Fruit fly (Drosophila melanogaster) whole organism, embryonic: Measurements from ENCODE around the gene RabX5.

ENCODE experiments used
- Awh ChIP-seq: fragments of 200-800 bp; sonication (Bioruptor generic); IDR thresholded peaks from 2 replicates; pipeline ENCODE4, ENCODE4 v1.3.6; 2022; ENCODE audit warnings: missing biosample characterization, missing genetic modification characterization
- CG1024 ChIP-seq: fragments of 200-800 bp; sonication (Bioruptor generic); IDR thresholded peaks from 2 replicates; pipeline ENCODE4 v1.3.6; 2022; ENCODE audit warnings: missing biosample characterization, missing genetic modification characterization
- CG10321 ChIP-seq: fragments of 200-800 bp; sonication (Bioruptor generic); IDR thresholded peaks from 2 replicates; pipeline ENCODE4 v1.3.6; 2022; ENCODE audit warnings: missing biosample characterization, missing genetic modification characterization
- CG10462 ChIP-seq: fragments of 200-800 bp; sonication (Bioruptor generic); optimal IDR thresholded peaks from 2 replicates; lab custom pipeline; 2016; ENCODE audit warnings: missing biosample characterization, missing genetic modification characterization
- CG11093 ChIP-seq: fragments of 200-800 bp; sonication (Bioruptor generic); IDR thresholded peaks from 3 replicates; pipeline ENCODE4 v1.3.6; 2022; ENCODE audit warnings: missing biosample characterization, missing genetic modification characterization
- CG11398 ChIP-seq: fragments of 200-800 bp; sonication (Bioruptor generic); optimal IDR thresholded peaks from 2 replicates; lab custom pipeline; 2016; ENCODE audit warnings: missing biosample characterization, missing genetic modification characterization
- CG12219 ChIP-seq: fragments of 200-800 bp; sonication (Bioruptor generic); optimal IDR thresholded peaks from 3 replicates; lab custom pipeline; 2018; ENCODE audit warnings: missing biosample characterization, mild to moderate bottlenecking, missing genetic modification characterization
- CG1233 ChIP-seq: fragments of 200-800 bp; sonication (Bioruptor generic); optimal IDR thresholded peaks from 4 replicates; lab custom pipeline; 2018; ENCODE audit warnings: missing biosample characterization, mild to moderate bottlenecking, missing genetic modification characterization
- CG14965 ChIP-seq: fragments of 200-800 bp; sonication (Bioruptor generic); optimal IDR thresholded peaks from 2 replicates; lab custom pipeline; 2016; ENCODE audit warnings: missing biosample characterization, missing genetic modification characterization, borderline replicate concordance
- CG15269 ChIP-seq: fragments of 200-800 bp; sonication (Bioruptor generic); optimal IDR thresholded peaks from 2 replicates; lab custom pipeline; 2018; ENCODE audit warnings: missing biosample characterization, mild to moderate bottlenecking, missing genetic modification characterization, moderate library complexity
- CG17612 ChIP-seq: fragments of 200-800 bp; sonication (Bioruptor generic); IDR thresholded peaks from 2 replicates; pipeline ENCODE4 v1.3.6; 2022; ENCODE audit warnings: missing biosample characterization, missing genetic modification characterization
- CG1832 ChIP-seq: fragments of 200-800 bp; sonication (Bioruptor generic); optimal IDR thresholded peaks from 2 replicates; lab custom pipeline; 2017; ENCODE audit warnings: missing biosample characterization, mild to moderate bottlenecking, missing genetic modification characterization, inconsistent platforms
- CG2120 ChIP-seq: fragments of 200-800 bp; sonication (Bioruptor generic); optimal IDR thresholded peaks from 3 replicates; lab custom pipeline; 2016; ENCODE audit warnings: missing biosample characterization, missing genetic modification characterization
- CG32772 ChIP-seq: fragments of 200-800 bp; sonication (Bioruptor generic); IDR thresholded peaks from 2 replicates; pipeline ENCODE4 v1.3.6; 2022; ENCODE audit warnings: missing biosample characterization, missing genetic modification characterization
- CG3838 ChIP-seq: fragments of 200-800 bp; sonication (Bioruptor generic); optimal IDR thresholded peaks from 3 replicates; lab custom pipeline; 2016; ENCODE audit warnings: missing biosample characterization, missing genetic modification characterization
- CG42726 ChIP-seq: fragments of 200-800 bp; sonication (Bioruptor generic); IDR thresholded peaks from 2 replicates; pipeline ENCODE4 v1.3.6; 2022; ENCODE audit warnings: missing biosample characterization, missing genetic modification characterization; ENCODE audit not compliant: partially characterized antibody
- CG4360 ChIP-seq: fragments of 200-800 bp; sonication (Bioruptor generic); IDR thresholded peaks from 2 replicates; pipeline ENCODE4 v1.3.6; 2022; ENCODE audit warnings: missing biosample characterization, missing genetic modification characterization
- CG6765 ChIP-seq: fragments of 200-800 bp; sonication (Bioruptor generic); optimal IDR thresholded peaks from 3 replicates; lab custom pipeline; 2017; ENCODE audit warnings: missing biosample characterization, mild to moderate bottlenecking, missing genetic modification characterization
- CG7372 ChIP-seq: fragments of 200-800 bp; sonication (Bioruptor generic); IDR thresholded peaks from 2 replicates; pipeline ENCODE4 v1.3.6; 2022; ENCODE audit warnings: missing biosample characterization, missing genetic modification characterization
- CG7987 ChIP-seq: fragments of 200-800 bp; sonication (Bioruptor generic); optimal IDR thresholded peaks from 2 replicates; lab custom pipeline; 2018; ENCODE audit warnings: missing biosample characterization, mild to moderate bottlenecking, missing genetic modification characterization, moderate library complexity
- CG8359 ChIP-seq: fragments of 200-800 bp; sonication (Bioruptor generic); optimal IDR thresholded peaks from 2 replicates; lab custom pipeline; 2017; ENCODE audit warnings: missing biosample characterization, mild to moderate bottlenecking, missing genetic modification characterization, borderline replicate concordance
- CG9437 ChIP-seq: fragments of 200-800 bp; sonication (Bioruptor generic); optimal IDR thresholded peaks from 2 replicates; lab custom pipeline; 2018; ENCODE audit warnings: missing biosample characterization, mild to moderate bottlenecking, missing genetic modification characterization
- CG9797 ChIP-seq: fragments of 200-800 bp; sonication (Bioruptor generic); optimal IDR thresholded peaks from 3 replicates; lab custom pipeline; 2018; ENCODE audit warnings: missing biosample characterization, mild to moderate bottlenecking, missing genetic modification characterization
- CG9876 ChIP-seq: fragments of 200-800 bp; sonication (Bioruptor generic); optimal IDR thresholded peaks from 2 replicates; lab custom pipeline; 2016; ENCODE audit warnings: missing biosample characterization, missing genetic modification characterization
- Fer1 ChIP-seq: fragments of 200-800 bp; sonication (Bioruptor generic); optimal IDR thresholded peaks from 2 replicates; lab custom pipeline; 2017; ENCODE audit warnings: missing biosample characterization, mild to moderate bottlenecking, missing genetic modification characterization
- Hsf ChIP-seq: fragments of 200-800 bp; sonication (Bioruptor generic); optimal IDR thresholded peaks from 3 replicates; lab custom pipeline; 2016; ENCODE audit warnings: missing biosample characterization, missing genetic modification characterization
- MBD-R2 ChIP-seq: fragments of 200-800 bp; sonication (Bioruptor generic); IDR thresholded peaks from 2 replicates; pipeline ENCODE4 v1.3.6; 2022; ENCODE audit warnings: missing biosample characterization, missing genetic modification characterization
- TFAM ChIP-seq: fragments of 200-800 bp; sonication (Bioruptor generic); optimal IDR thresholded peaks from 2 replicates; lab custom pipeline; 2017; ENCODE audit warnings: missing biosample characterization, missing genetic modification characterization, inconsistent platforms
- ara ChIP-seq: fragments of 200-800 bp; sonication (Bioruptor generic); IDR thresholded peaks from 2 replicates; pipeline ENCODE4 v1.3.6; 2022; ENCODE audit warnings: missing biosample characterization, missing genetic modification characterization
- crc ChIP-seq: fragments of 200-800 bp; sonication (Bioruptor generic); optimal IDR thresholded peaks from 2 replicates; lab custom pipeline; 2016; ENCODE audit warnings: missing biosample characterization, missing genetic modification characterization
- dmrt11E ChIP-seq: fragments of 200-800 bp; sonication (Bioruptor generic); optimal IDR thresholded peaks from 3 replicates; lab custom pipeline; 2018; ENCODE audit warnings: missing biosample characterization, mild to moderate bottlenecking, missing genetic modification characterization, moderate library complexity
- eve ChIP-seq, 2 experiments: fragments of >200 bp; optimal IDR thresholded peaks; 2 replicates each; lab custom pipeline; 2017; ENCODE audit warnings: missing biosample characterization in 2 of 2, missing genetic modification characterization in 2 of 2
- gem ChIP-seq: fragments of 200-800 bp; sonication (Bioruptor generic); optimal IDR thresholded peaks from 2 replicates; lab custom pipeline; 2019; ENCODE audit warnings: missing biosample characterization, mild to moderate bottlenecking, missing genetic modification characterization, moderate library complexity
- gfzf ChIP-seq: fragments of 200-800 bp; sonication (Bioruptor generic); optimal IDR thresholded peaks from 2 replicates; lab custom pipeline; 2016; ENCODE audit warnings: missing biosample characterization, mild to moderate bottlenecking, missing genetic modification characterization, moderate library complexity
- inv ChIP-seq: fragments of 200-800 bp; sonication (Bioruptor generic); IDR thresholded peaks from 2 replicates; pipeline ENCODE4 v1.3.6; 2022; ENCODE audit warnings: missing biosample characterization, missing genetic modification characterization; ENCODE audit not compliant: partially characterized antibody
- mam ChIP-seq: fragments of 200-800 bp; sonication (Bioruptor generic); optimal IDR thresholded peaks from 3 replicates; lab custom pipeline; 2016; ENCODE audit warnings: missing biosample characterization, missing genetic modification characterization
- mld ChIP-seq: fragments of 200-800 bp; sonication (Bioruptor generic); IDR thresholded peaks from 3 replicates; pipeline ENCODE4 v1.3.6; 2022; ENCODE audit warnings: missing biosample characterization, missing genetic modification characterization; ENCODE audit not compliant: partially characterized antibody
- nmo ChIP-seq: fragments of 200-800 bp; sonication (Bioruptor generic); optimal IDR thresholded peaks from 2 replicates; lab custom pipeline; 2018; ENCODE audit warnings: missing biosample characterization, mild to moderate bottlenecking, missing genetic modification characterization, moderate library complexity
- otp ChIP-seq: fragments of 200-800 bp; sonication (Bioruptor generic); IDR thresholded peaks from 3 replicates; pipeline ENCODE4, ENCODE4 v1.3.6; 2022; ENCODE audit warnings: missing biosample characterization, missing genetic modification characterization
- ro ChIP-seq: fragments of 200-800 bp; sonication (Bioruptor generic); IDR thresholded peaks from 2 replicates; pipeline ENCODE4 v1.3.6; 2022; ENCODE audit warnings: missing biosample characterization, missing genetic modification characterization
- salm ChIP-seq: fragments of 200-800 bp; sonication (Bioruptor generic); optimal IDR thresholded peaks from 2 replicates; lab custom pipeline; 2018; ENCODE audit warnings: missing biosample characterization, mild to moderate bottlenecking, missing genetic modification characterization
- sd ChIP-seq: fragments of 200-800 bp; sonication (Bioruptor generic); optimal IDR thresholded peaks from 3 replicates; lab custom pipeline; 2018; ENCODE audit warnings: missing biosample characterization, mild to moderate bottlenecking, missing genetic modification characterization, moderate library complexity
- sens-2 ChIP-seq: fragments of 200-800 bp; sonication (Bioruptor generic); IDR thresholded peaks from 2 replicates; pipeline ENCODE4 v1.3.6; 2022; ENCODE audit warnings: missing biosample characterization, missing genetic modification characterization
- trh ChIP-seq: fragments of 200-800 bp; sonication (Bioruptor generic); optimal IDR thresholded peaks from 2 replicates; lab custom pipeline; 2016; ENCODE audit warnings: missing biosample characterization, missing genetic modification characterization
- twi ChIP-seq: fragments of 200-800 bp; optimal IDR thresholded peaks from 2 replicates; lab custom pipeline; 2019; ENCODE audit warnings: missing biosample characterization, mild to moderate bottlenecking, missing genetic modification characterization, moderate library complexity
- wek ChIP-seq: fragments of 200-800 bp; sonication (Bioruptor generic); optimal IDR thresholded peaks from 3 replicates; lab custom pipeline; 2018; ENCODE audit warnings: missing biosample characterization, mild to moderate bottlenecking, missing genetic modification characterization, moderate library complexity

Gene RabX5

dm6 chr3L:1647276-1647919, 22.5 kb downstream of the RabX5 start, which contains the start of the genes CG17249 and Bro (continued):
- TF ChIP-seq CG1233 (GFP tag; lab: Kevin White, UChicago) (no peak), twi (tag; lab: Kevin White, UChicago) (no peak)
- TF ChIP-seq, all 482 proteins: peak for 139

- TF ChIP-seq CG32772 (GFP tag; lab: Robert Waterston, UW), result peak; percentile 96
- peak; percentile 96 for TF ChIP-seq CG17612 (GFP tag; lab: Robert Waterston, UW)
- peak; percentile 81 for TF ChIP-seq CG11398 (GFP tag; lab: Kevin White, UChicago)
- TF ChIP-seq wek, result peak; percentile 70
- TF ChIP-seq eve (GFP tag; optimal IDR thresholded peaks at IDR 0.05; lab: Kevin White, UChicago), result no peak
- peak; percentile 32 for TF ChIP-seq CG9797 (GFP tag; lab: Kevin White, UChicago)
- peak; percentile 97 for TF ChIP-seq dmrt11E (tag; lab: Kevin White, UChicago)
- TF ChIP-seq CG3838, result peak; percentile 89
- TF ChIP-seq CG8359 (GFP tag; lab: Kevin White, UChicago), result peak; percentile 79
- peak; percentile 77 for TF ChIP-seq CG1024
- peak; percentile 98 for TF ChIP-seq gem (tag; lab: Kevin White, UChicago)
- TF ChIP-seq gfzf (GFP tag; lab: Kevin White, UChicago), result peak; percentile 24
- peak; percentile 97 for TF ChIP-seq CG7372 (GFP tag; lab: Robert Waterston, UW)
- peak; percentile 47 for TF ChIP-seq CG14965
- TF ChIP-seq CG7987 (GFP tag; lab: Kevin White, UChicago), result peak; percentile 86
- peak; percentile 59 for TF ChIP-seq CG9876
- peak; percentile 94 for TF ChIP-seq ro (GFP tag; lab: Robert Waterston, UW)
- peak; percentile 95 for TF ChIP-seq mam
- peak; percentile 94 for TF ChIP-seq CG9437 (GFP tag; lab: Kevin White, UChicago)
- peak; percentile 85 for TF ChIP-seq crc
- 0 out of 2 replicates have a peak, but pooled peaks have one; percentile 12 for TF ChIP-seq inv (GFP tag; lab: Robert Waterston, UW)
- TF ChIP-seq otp (GFP tag; lab: Robert Waterston, UW), result peak; percentile 98
- peak; percentile 75 for TF ChIP-seq TFAM (GFP tag; lab: Kevin White, UChicago)
- TF ChIP-seq salm (tag; lab: Kevin White, UChicago), result peak; percentile 92
- TF ChIP-seq sd, result peak; percentile 88
- TF ChIP-seq CG10462 (GFP tag; lab: Kevin White, UChicago), result peak; percentile 97
- peak; percentile 96 for TF ChIP-seq ara
- TF ChIP-seq CG2120, result peak; percentile 98
- TF ChIP-seq CG4360 (GFP tag; lab: Robert Waterston, UW), result peak; percentile 76
- peak; percentile 91 for TF ChIP-seq Fer1 (GFP tag; lab: Kevin White, UChicago)
- TF ChIP-seq CG6765 (GFP tag; lab: Kevin White, UChicago), result peak; percentile 89
- TF ChIP-seq Hsf (GFP tag; lab: Kevin White, UChicago), result peak; percentile 97
- peak; percentile 91 for TF ChIP-seq CG12219
- TF ChIP-seq CG42726 (GFP tag; lab: Robert Waterston, UW), result no peak
- TF ChIP-seq trh (GFP tag; lab: Kevin White, UChicago), result peak; percentile 95
- no peak for TF ChIP-seq mld (GFP tag; lab: Robert Waterston, UW)
- peak; percentile 83 for TF ChIP-seq CG10321
- TF ChIP-seq CG1832 (GFP tag; lab: Kevin White, UChicago), result no peak
- peak; percentile 98 for TF ChIP-seq Awh (GFP tag; lab: Robert Waterston, UW)
- TF ChIP-seq MBD-R2 (GFP tag; lab: Robert Waterston, UW), result peak; percentile 99
- TF ChIP-seq sens-2 (GFP tag; lab: Robert Waterston, UW), result peak; percentile 96
- TF ChIP-seq CG15269 (tag; lab: Kevin White, UChicago), result peak; percentile 97
- peak; percentile 98 for TF ChIP-seq nmo
- TF ChIP-seq CG11093 (GFP tag; lab: Robert Waterston, UW), result peak; percentile 97
Measured at dm6 chr3L:1644920-1645567, 24.9 kb downstream of the RabX5 start, which contains the start of the genes alphaCOP and CG13919. alphaCOP (minus strand) TSS chr3L:1645199. CG13919 (plus strand) TSS chr3L:1645467.
